Worm (Caenorhabditis elegans) whole organism, L1 larva: Measurements from ENCODE around the gene F22F7.2.

Experiments used
- ces-1 ChIP-seq: fragments of 150-350 bp; optimal IDR thresholded peaks from 2 replicates; lab custom pipeline; 2014; ENCODE audit warnings: missing biosample characterization, missing genetic modification reagents, missing genetic modification characterization
- elt-3 ChIP-seq, 6 experiments: fragments of 150-350 bp in 1 of 6; sonication (generic microtip); optimal IDR thresholded peaks; 2 replicates each; lab custom pipeline; 2017 to 2018; ENCODE audit warnings: missing biosample characterization in 6 of 6, missing genetic modification characterization in 6 of 6, inconsistent platforms in 1 of 6
- fkh-4 ChIP-seq: sonication (generic microtip); optimal IDR thresholded peaks from 2 replicates; lab custom pipeline; 2016; ENCODE audit warnings: missing compliant biosample characterization, missing genetic modification characterization, borderline replicate concordance
- grh-1 ChIP-seq: fragments of 200-800 bp; sonication (Bioruptor generic); IDR thresholded peaks from 2 replicates; pipeline ENCODE4 v1.3.6; 2022; ENCODE audit warnings: missing genetic modification reagents, missing genetic modification characterization, missing compliant biosample characterization
- irx-1 ChIP-seq: sonication (generic microtip); optimal IDR thresholded peaks from 2 replicates; lab custom pipeline; 2016; ENCODE audit warnings: missing genetic modification characterization, missing compliant biosample characterization
- nhr-11 ChIP-seq: fragments of 150-350 bp; optimal IDR thresholded peaks from 2 replicates; lab custom pipeline; 2014; ENCODE audit warnings: missing biosample characterization, missing genetic modification characterization
- nhr-12 ChIP-seq: sonication (generic microtip); optimal IDR thresholded peaks from 2 replicates; lab custom pipeline; 2017; ENCODE audit warnings: missing biosample characterization, missing genetic modification characterization
- snpc-4 ChIP-seq: fragments of 150-350 bp; optimal IDR thresholded peaks from 2 replicates; lab custom pipeline; 2014; ENCODE audit warnings: missing biosample characterization, missing genetic modification characterization
- tbx-2 ChIP-seq: sonication (generic microtip); optimal IDR thresholded peaks from 2 replicates; lab custom pipeline; 2016; ENCODE audit warnings: missing genetic modification characterization, missing compliant biosample characterization

- no peak for TF ChIP-seq nhr-12 (tag; lab: Kevin White, UChicago)
- TF ChIP-seq grh-1 (GFP tag; lab: Robert Waterston, UW), result no peak
- no peak for TF ChIP-seq tbx-2 (tag; lab: Kevin White, UChicago)
- no peak for TF ChIP-seq snpc-4 (tag; lab: Kevin White, UChicago)
- TF ChIP-seq nhr-11, result no peak
- TF ChIP-seq elt-3 (tag; optimal IDR thresholded peaks at IDR 0.05; lab: Kevin White, UChicago), result no peak
- TF ChIP-seq fkh-4 (tag; lab: Kevin White, UChicago), result no peak
- no peak for TF ChIP-seq irx-1 (tag; lab: Kevin White, UChicago)
- TF ChIP-seq ces-1 (GFP tag; lab: Kevin White, UChicago), result no peak
Observed at ce11 chrV:2119529-2119928, 3.1 kb upstream of the F22F7.2 start, which contains the start of gene F22F7.11.
